Worm (Caenorhabditis elegans): ENCODE measurements around the gene nspf-1.

DNA sequence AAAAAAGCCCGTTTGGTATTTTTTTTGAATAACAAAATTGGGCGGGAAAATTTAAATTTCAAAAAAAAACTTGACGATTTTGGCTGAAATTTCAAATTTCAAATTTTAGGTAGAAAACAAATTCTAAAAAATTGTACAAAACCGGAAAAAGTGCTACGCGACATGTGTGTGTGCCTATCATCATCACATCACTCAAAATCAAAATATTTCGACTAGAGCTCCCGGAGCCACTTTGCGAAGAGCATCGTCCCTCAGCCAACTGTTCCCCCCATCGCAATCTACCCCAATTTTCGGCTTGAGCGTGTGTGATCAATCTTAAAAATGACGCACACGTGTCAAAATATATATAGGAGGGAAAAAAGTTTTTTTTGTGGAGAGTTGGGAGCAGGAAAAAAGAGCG is 39.3 kb downstream of the nspf-1 start:
- TF ChIP-seq hlh-30 (tag; optimal IDR thresholded peaks at IDR 0.05; ENCODE audit: insufficient read depth) (no peak), snpc-1.2 (GFP tag; IDR thresholded peaks at IDR 0.05) (no peak), lin-39 (tag; optimal IDR thresholded peaks at IDR 0.05) (no peak), fkh-10 (GFP tag; optimal IDR thresholded peaks at IDR 0.05) (no peak), dve-1 (tag; optimal IDR thresholded peaks at IDR 0.05; ENCODE audit: insufficient read depth) (no peak), nhr-77 (tag; optimal IDR thresholded peaks at IDR 0.05) (no peak), ama-1 (optimal IDR thresholded peaks at IDR 0.05) (no peak), nhr-41 (GFP tag; IDR thresholded peaks at IDR 0.05) (no peak), ZK546.5 (tag; optimal IDR thresholded peaks at IDR 0.05) (no peak), T26A8.4 (GFP tag; IDR thresholded peaks at IDR 0.05) (no peak)

Measured in whole organism, L4 larva.